Fruit fly (Drosophila melanogaster) whole organism, adult: ENCODE data around the gene CG14974.

ENCODE experiments used
- CG11617 ChIP-seq: fragments of 200-800 bp; sonication (Bioruptor generic); optimal IDR thresholded peaks from 2 replicates; lab custom pipeline; 2017; ENCODE audit warnings: mild to moderate bottlenecking, missing biosample characterization, missing genetic modification reagents, missing genetic modification characterization
- CG33017 ChIP-seq: fragments of 200-800 bp; sonication (Bioruptor generic); optimal IDR thresholded peaks from 2 replicates; lab custom pipeline; 2018; ENCODE audit warnings: missing biosample characterization, mild to moderate bottlenecking, missing genetic modification characterization, moderate library complexity
- CG5204 ChIP-seq: fragments of 200-800 bp; sonication (Bioruptor generic); optimal IDR thresholded peaks from 2 replicates; lab custom pipeline; 2016; ENCODE audit warnings: missing biosample characterization, missing genetic modification characterization
- Clk ChIP-seq: fragments of 200-800 bp; sonication (Bioruptor generic); optimal IDR thresholded peaks from 2 replicates; lab custom pipeline; 2017; ENCODE audit warnings: missing biosample characterization, missing genetic modification characterization
- Crg-1 ChIP-seq: fragments of 200-800 bp; sonication (Bioruptor generic); optimal IDR thresholded peaks from 2 replicates; lab custom pipeline; 2016; ENCODE audit warnings: missing biosample characterization, missing genetic modification characterization
- Hr96 ChIP-seq: fragments of 200-800 bp; sonication (Bioruptor generic); optimal IDR thresholded peaks from 2 replicates; lab custom pipeline; 2016; ENCODE audit warnings: missing biosample characterization, missing genetic modification characterization
- Mnt ChIP-seq: fragments of 200-800 bp; sonication (Bioruptor generic); optimal IDR thresholded peaks from 2 replicates; lab custom pipeline; 2016; ENCODE audit warnings: missing biosample characterization, mild to moderate bottlenecking, missing genetic modification characterization
- bab1 ChIP-seq: fragments of 200-800 bp; sonication (Bioruptor generic); optimal IDR thresholded peaks from 3 replicates; lab custom pipeline; 2019; ENCODE audit warnings: missing biosample characterization, mild to moderate bottlenecking, missing genetic modification characterization, moderate library complexity
- cic ChIP-seq: fragments of 200-800 bp; sonication (Bioruptor generic); optimal IDR thresholded peaks from 2 replicates; lab custom pipeline; 2017; ENCODE audit warnings: missing biosample characterization, mild to moderate bottlenecking, missing genetic modification characterization, moderate library complexity
- cnc ChIP-seq, 2 experiments: fragments of >200 bp; optimal IDR thresholded peaks; 2 replicates each; lab custom pipeline; 2017
- kay ChIP-seq: fragments of 200-800 bp; sonication (Bioruptor generic); peaks from one replicate; lab custom pipeline; 2016; ENCODE audit warnings: missing biosample characterization, missing genetic modification characterization, borderline replicate concordance
- ovo ChIP-seq: fragments of 200-800 bp; sonication (Bioruptor generic); optimal IDR thresholded peaks from 2 replicates; lab custom pipeline; 2016; ENCODE audit warnings: missing biosample characterization, missing genetic modification characterization
- tj ChIP-seq: fragments of 200-800 bp; sonication (Bioruptor generic); optimal IDR thresholded peaks from 3 replicates; lab custom pipeline; 2017; ENCODE audit warnings: missing biosample characterization, mild to moderate bottlenecking, missing genetic modification characterization, moderate library complexity
- toe ChIP-seq: fragments of 200-800 bp; sonication (Bioruptor generic); optimal IDR thresholded peaks from 2 replicates; lab custom pipeline; 2016; ENCODE audit warnings: missing biosample characterization, missing genetic modification characterization

DNA sequence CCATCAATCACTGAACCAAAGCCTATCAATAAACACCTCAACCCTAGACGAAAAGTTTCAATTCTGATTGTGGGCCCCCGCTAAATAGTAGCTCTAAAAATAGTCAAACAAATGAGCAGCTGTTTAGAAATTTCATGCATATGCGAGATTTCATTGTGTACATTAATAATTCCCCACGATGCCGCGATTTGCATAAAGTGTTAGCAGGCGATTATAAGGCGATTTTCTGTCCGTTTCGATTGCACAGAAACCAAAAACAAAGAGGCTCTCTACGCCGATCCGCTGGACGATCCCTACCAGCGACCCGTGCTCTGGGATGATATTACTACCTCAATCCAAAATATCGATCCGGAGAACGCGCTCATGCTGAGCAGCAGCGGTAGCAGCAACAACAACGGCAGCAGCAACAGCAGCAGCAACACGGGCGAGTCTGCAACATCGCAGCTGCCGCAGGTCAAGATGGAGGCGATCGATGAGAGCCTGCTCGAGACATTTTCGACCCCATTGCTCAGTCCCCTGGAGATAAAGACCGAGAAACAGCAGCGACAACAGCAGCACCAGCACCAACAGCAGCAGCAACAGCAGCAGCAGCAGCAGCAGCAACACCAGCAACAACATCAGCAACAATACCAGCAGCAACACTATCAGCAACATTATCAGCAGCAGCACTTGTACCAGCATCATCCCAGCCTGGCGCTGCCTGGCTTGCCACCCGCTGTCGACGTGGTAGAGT is 25.0 kb upstream of the CG14974 start:
- TF ChIP-seq kay (no peak), CG11617 (GFP tag; lab: Kevin White, UChicago) (no peak), CG5204 (GFP tag; lab: Kevin White, UChicago) (no peak), ovo (GFP tag; lab: Kevin White, UChicago) (no peak), Clk (GFP tag; lab: Kevin White, UChicago) (no peak), bab1 (GFP tag; lab: Kevin White, UChicago) (no peak), cic (no peak), Hr96 (no peak), cnc (optimal IDR thresholded peaks at IDR 0.05; lab: Kevin White, UChicago) (no peak), Mnt (GFP tag; lab: Kevin White, UChicago) (no peak), Crg-1 (GFP tag; lab: Kevin White, UChicago) (no peak), tj (GFP tag; lab: Kevin White, UChicago) (no peak), toe (GFP tag; lab: Kevin White, UChicago) (no peak), CG33017 (no peak)
